Fruit fly (Drosophila melanogaster): Measurements from ENCODE around the gene CG32371.

DNA sequence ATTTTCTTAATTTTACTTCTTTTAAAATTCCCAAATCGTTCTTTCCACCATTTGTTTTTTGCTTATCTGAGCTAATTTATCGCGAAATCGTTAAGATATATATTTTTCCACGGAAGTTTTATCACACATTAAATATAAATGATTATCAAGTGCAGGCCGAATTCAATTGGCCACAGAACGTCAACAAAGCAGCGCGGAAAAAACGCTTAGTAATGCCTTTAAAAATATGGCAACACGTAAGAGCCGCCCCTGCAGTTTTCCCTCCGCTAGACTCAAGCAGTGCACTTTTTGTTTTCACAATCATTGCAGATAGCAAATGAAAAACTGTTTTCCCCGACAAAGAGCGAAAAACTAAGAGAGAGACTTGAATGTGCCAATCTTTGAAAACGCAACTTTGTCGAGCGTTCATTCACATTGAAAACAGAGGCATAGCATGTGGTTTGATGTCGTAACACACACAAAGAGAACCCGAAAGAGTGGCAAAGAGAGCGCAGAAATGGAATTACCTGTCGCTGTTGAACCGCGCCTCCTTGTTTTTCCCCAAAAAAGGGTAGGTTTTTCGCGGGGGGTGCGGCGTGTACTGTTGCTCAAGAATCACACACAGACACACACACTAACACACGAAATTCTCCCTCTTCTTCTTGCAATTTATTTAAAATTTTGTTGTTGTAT lies 40.5 kb upstream of the CG32371 start:
- TF ChIP-seq HLH106 (tag; optimal IDR thresholded peaks at IDR 0.05) = no peak
- TF ChIP-seq br (GFP tag; optimal IDR thresholded peaks at IDR 0.05) = no peak
- no peak for TF ChIP-seq woc (GFP tag; optimal IDR thresholded peaks at IDR 0.05)
- TF ChIP-seq sv (GFP tag; optimal IDR thresholded peaks at IDR 0.05) = no peak
- no peak for TF ChIP-seq CG9705 (GFP tag; optimal IDR thresholded peaks at IDR 0.05)
- TF ChIP-seq ey (GFP tag; optimal IDR thresholded peaks at IDR 0.05) = no peak
- no peak for TF ChIP-seq Myc (optimal IDR thresholded peaks at IDR 0.05)
- no peak for TF ChIP-seq fru (GFP tag; optimal IDR thresholded peaks at IDR 0.05)
- TF ChIP-seq psq (GFP tag; optimal IDR thresholded peaks at IDR 0.05) = no peak
- no peak for TF ChIP-seq foxo (GFP tag; optimal IDR thresholded peaks at IDR 0.05)
- no peak for TF ChIP-seq OdsH (GFP tag; optimal IDR thresholded peaks at IDR 0.05)
- TF ChIP-seq Mio (GFP tag; optimal IDR thresholded peaks at IDR 0.05) = no peak
- TF ChIP-seq Hr78 (GFP tag; optimal IDR thresholded peaks at IDR 0.05) = no peak
- TF ChIP-seq lola (GFP tag; optimal IDR thresholded peaks at IDR 0.05) = no peak

Data from whole organism, wandering third instar larva.